Fruit fly (Drosophila melanogaster) whole organism, embryonic: Measurements from ENCODE around the gene NimC1.

Source experiments
- CG10543 ChIP-seq: fragments of 200-800 bp; sonication (Bioruptor generic); optimal IDR thresholded peaks from 3 replicates; lab custom pipeline; 2017; ENCODE audit warnings: missing biosample characterization, mild to moderate bottlenecking, missing genetic modification characterization, moderate library complexity
- CG11093 ChIP-seq: fragments of 200-800 bp; sonication (Bioruptor generic); IDR thresholded peaks from 3 replicates; pipeline ENCODE4 v1.3.6; 2022; ENCODE audit warnings: missing biosample characterization, missing genetic modification characterization
- CG11695 ChIP-seq: fragments of 200-800 bp; sonication (Bioruptor generic); IDR thresholded peaks from 3 replicates; pipeline ENCODE4 v1.3.6; 2022; ENCODE audit warnings: missing biosample characterization, missing genetic modification characterization
- CG12391 ChIP-seq: fragments of 200-800 bp; sonication (Bioruptor generic); optimal IDR thresholded peaks from 3 replicates; lab custom pipeline; 2018; ENCODE audit warnings: missing biosample characterization, mild to moderate bottlenecking, missing genetic modification characterization, moderate library complexity
- CG13123 ChIP-seq: fragments of 200-800 bp; sonication (Bioruptor generic); optimal IDR thresholded peaks from 2 replicates; lab custom pipeline; 2016; ENCODE audit warnings: missing biosample characterization, missing genetic modification characterization
- CG14050 ChIP-seq: fragments of 200-800 bp; sonication (Bioruptor generic); IDR thresholded peaks from 3 replicates; pipeline ENCODE4 v1.3.6; 2022; ENCODE audit warnings: missing biosample characterization, missing genetic modification characterization
- CG14710 ChIP-seq: fragments of 200-800 bp; sonication (Bioruptor generic); optimal IDR thresholded peaks from 3 replicates; lab custom pipeline; 2019; ENCODE audit warnings: missing biosample characterization, mild to moderate bottlenecking, missing genetic modification characterization, moderate library complexity
- CG15514 ChIP-seq: fragments of 200-800 bp; sonication (Bioruptor generic); optimal IDR thresholded peaks from 3 replicates; lab custom pipeline; 2017; ENCODE audit warnings: missing biosample characterization, missing genetic modification characterization, mild to moderate bottlenecking, moderate library complexity, missing genetic modification reagents
- CG1603 ChIP-seq: fragments of 200-800 bp; sonication (Bioruptor generic); optimal IDR thresholded peaks from 2 replicates; lab custom pipeline; 2019; ENCODE audit warnings: missing biosample characterization, mild to moderate bottlenecking, missing genetic modification characterization, moderate library complexity
- CG1647 ChIP-seq: fragments of 200-800 bp; sonication (Bioruptor generic); optimal IDR thresholded peaks from 3 replicates; lab custom pipeline; 2016; ENCODE audit warnings: missing biosample characterization, missing genetic modification characterization
- CG16815 ChIP-seq: fragments of 200-800 bp; sonication (Bioruptor generic); optimal IDR thresholded peaks from 3 replicates; lab custom pipeline; 2017; ENCODE audit warnings: missing biosample characterization, mild to moderate bottlenecking, missing genetic modification characterization
- CG17186 ChIP-seq: fragments of 200-800 bp; sonication (Bioruptor generic); optimal IDR thresholded peaks from 3 replicates; lab custom pipeline; 2017; ENCODE audit warnings: missing biosample characterization, missing genetic modification reagents, missing genetic modification characterization
- CG18262 ChIP-seq: fragments of 200-800 bp; optimal IDR thresholded peaks from 3 replicates; lab custom pipeline; 2019; ENCODE audit warnings: missing biosample characterization, mild to moderate bottlenecking, missing genetic modification characterization, moderate library complexity
- CG3065 ChIP-seq: fragments of 200-800 bp; sonication (Bioruptor generic); optimal IDR thresholded peaks from 2 replicates; lab custom pipeline; 2016; ENCODE audit warnings: missing biosample characterization, missing genetic modification characterization
- CG43689 ChIP-seq: fragments of 200-800 bp; sonication (Bioruptor generic); IDR thresholded peaks from 2 replicates; pipeline ENCODE4 v1.3.6; 2022; ENCODE audit warnings: missing biosample characterization, missing genetic modification characterization
- CG6272 ChIP-seq: fragments of 200-800 bp; sonication (Bioruptor generic); IDR thresholded peaks from 2 replicates; pipeline ENCODE4 v1.3.6; 2022; ENCODE audit warnings: missing biosample characterization, missing genetic modification characterization
- Camta ChIP-seq: fragments of 200-800 bp; sonication (Bioruptor generic); optimal IDR thresholded peaks from 2 replicates; lab custom pipeline; 2016; ENCODE audit warnings: missing biosample characterization, missing genetic modification characterization
- D ChIP-seq, 2 experiments: fragments of 200-800 bp in 1 of 2; fragments of >200 bp in 1 of 2; sonication (Bioruptor generic) in 1 of 2; optimal IDR thresholded peaks; 2 replicates in 1 of 2; 3 replicates in 1 of 2; lab custom pipeline; 2017; ENCODE audit warnings: mild to moderate bottlenecking in 1 of 2, missing biosample characterization in 1 of 2, missing genetic modification characterization in 1 of 2, missing genetic modification reagents in 1 of 2
- Dek ChIP-seq: fragments of 200-800 bp; sonication (Bioruptor generic); optimal IDR thresholded peaks from 3 replicates; lab custom pipeline; 2019; ENCODE audit warnings: missing biosample characterization, mild to moderate bottlenecking, missing genetic modification characterization, moderate library complexity
- Dfd ChIP-seq, 2 experiments: fragments of >200 bp; optimal IDR thresholded peaks; 2 replicates each; lab custom pipeline; 2017; ENCODE audit warnings: missing biosample characterization in 2 of 2, missing genetic modification characterization in 2 of 2
- Dip3 ChIP-seq: fragments of 200-800 bp; sonication (Bioruptor generic); optimal IDR thresholded peaks from 3 replicates; lab custom pipeline; 2016; ENCODE audit warnings: missing biosample characterization, missing genetic modification characterization
- H15 ChIP-seq: fragments of 200-800 bp; sonication (Bioruptor generic); IDR thresholded peaks from 3 replicates; pipeline ENCODE4 v1.3.6; 2022; ENCODE audit warnings: missing biosample characterization, missing genetic modification characterization
- Meics ChIP-seq: fragments of 200-800 bp; sonication (Bioruptor generic); optimal IDR thresholded peaks from 2 replicates; lab custom pipeline; 2017; ENCODE audit warnings: missing biosample characterization, mild to moderate bottlenecking, missing genetic modification characterization
- Mes4 ChIP-seq: fragments of 200-800 bp; sonication (Bioruptor generic); optimal IDR thresholded peaks from 2 replicates; lab custom pipeline; 2016; ENCODE audit warnings: missing biosample characterization, missing genetic modification characterization
- Myb ChIP-seq: fragments of 200-800 bp; sonication (Bioruptor generic); optimal IDR thresholded peaks from 2 replicates; lab custom pipeline; 2016; ENCODE audit warnings: missing biosample characterization, missing genetic modification characterization
- Taf1 ChIP-seq: fragments of 200-800 bp; sonication (Bioruptor generic); IDR thresholded peaks from 2 replicates; pipeline ENCODE4 v1.3.6; 2022; ENCODE audit warnings: missing biosample characterization, missing genetic modification characterization
- YL-1 ChIP-seq: fragments of 200-800 bp; sonication (Bioruptor generic); optimal IDR thresholded peaks from 3 replicates; lab custom pipeline; 2017; ENCODE audit warnings: missing biosample characterization, mild to moderate bottlenecking, missing genetic modification characterization
- abd-A ChIP-seq: fragments of 200-800 bp; sonication (Bioruptor generic); optimal IDR thresholded peaks from 3 replicates; lab custom pipeline; 2019; ENCODE audit warnings: missing biosample characterization, mild to moderate bottlenecking, missing genetic modification characterization, moderate library complexity
- dan ChIP-seq: fragments of 200-800 bp; sonication (Bioruptor generic); IDR thresholded peaks from 2 replicates; pipeline ENCODE4 v1.3.6; 2022; ENCODE audit warnings: missing biosample characterization, missing genetic modification characterization
- dati ChIP-seq: fragments of 200-800 bp; sonication (Bioruptor generic); IDR thresholded peaks from 2 replicates; pipeline ENCODE4 v1.3.6; 2022; ENCODE audit warnings: missing biosample characterization, missing genetic modification characterization
- dmrt99B ChIP-seq: fragments of 200-800 bp; sonication (Bioruptor generic); optimal IDR thresholded peaks from 2 replicates; lab custom pipeline; 2018; ENCODE audit warnings: missing biosample characterization, mild to moderate bottlenecking, missing genetic modification characterization, moderate library complexity
- dpn ChIP-seq, 2 experiments: fragments of 200-800 bp; sonication (Bioruptor generic); optimal IDR thresholded peaks; 3 replicates each; lab custom pipeline; 2016; ENCODE audit warnings: missing biosample characterization in 2 of 2, missing genetic modification characterization in 2 of 2
- hbn ChIP-seq: fragments of 200-800 bp; sonication (Bioruptor generic); IDR thresholded peaks from 2 replicates; pipeline ENCODE4 v1.3.6; 2022; ENCODE audit warnings: missing biosample characterization, missing genetic modification characterization; ENCODE audit not compliant: partially characterized antibody
- her ChIP-seq: fragments of 200-800 bp; sonication (Bioruptor generic); optimal IDR thresholded peaks from 2 replicates; lab custom pipeline; 2016; ENCODE audit warnings: missing biosample characterization, missing genetic modification characterization
- knrl ChIP-seq: fragments of 200-800 bp; sonication (Bioruptor generic); IDR thresholded peaks from 3 replicates; pipeline ENCODE4 v1.3.6; 2022; ENCODE audit warnings: missing biosample characterization, missing genetic modification characterization; ENCODE audit not compliant: partially characterized antibody
- lbe ChIP-seq: fragments of 200-800 bp; sonication (Bioruptor generic); optimal IDR thresholded peaks from 2 replicates; lab custom pipeline; 2016; ENCODE audit warnings: missing biosample characterization, mild to moderate bottlenecking, missing genetic modification characterization
- lmd ChIP-seq: fragments of 200-800 bp; sonication (Bioruptor generic); IDR thresholded peaks from 2 replicates; pipeline ENCODE4 v1.3.6; 2022; ENCODE audit warnings: missing biosample characterization, missing genetic modification characterization
- lov ChIP-seq, 2 experiments: fragments of 200-800 bp in 1 of 2; fragments of >200 bp in 1 of 2; sonication (Bioruptor generic) in 1 of 2; IDR thresholded peaks in 1 of 2; optimal IDR thresholded peaks in 1 of 2; 2 replicates in 1 of 2; 3 replicates in 1 of 2; pipeline versions ENCODE4 v1.3.6 to Lab custom; 2017 to 2022; ENCODE audit warnings: missing biosample characterization in 1 of 2, missing genetic modification characterization in 1 of 2
- mam ChIP-seq: fragments of 200-800 bp; sonication (Bioruptor generic); optimal IDR thresholded peaks from 3 replicates; lab custom pipeline; 2016; ENCODE audit warnings: missing biosample characterization, missing genetic modification characterization
- phol ChIP-seq: fragments of 200-800 bp; sonication (Bioruptor generic); optimal IDR thresholded peaks from 3 replicates; lab custom pipeline; 2018; ENCODE audit warnings: missing biosample characterization, mild to moderate bottlenecking, missing genetic modification characterization, moderate library complexity
- ranshi ChIP-seq: fragments of 200-800 bp; sonication (Bioruptor generic); IDR thresholded peaks from 2 replicates; pipeline ENCODE4 v1.3.6; 2022; ENCODE audit warnings: missing biosample characterization, missing genetic modification characterization
- slp2 ChIP-seq: fragments of 200-800 bp; sonication (Bioruptor generic); optimal IDR thresholded peaks from 2 replicates; lab custom pipeline; 2016; ENCODE audit warnings: missing biosample characterization, missing genetic modification characterization
- sqz ChIP-seq: fragments of 200-800 bp; sonication (Bioruptor generic); optimal IDR thresholded peaks from 3 replicates; lab custom pipeline; 2018; ENCODE audit warnings: missing biosample characterization, mild to moderate bottlenecking, missing genetic modification characterization
- twi ChIP-seq: fragments of 200-800 bp; optimal IDR thresholded peaks from 2 replicates; lab custom pipeline; 2019; ENCODE audit warnings: missing biosample characterization, mild to moderate bottlenecking, missing genetic modification characterization, moderate library complexity
- wor ChIP-seq: fragments of 200-800 bp; sonication (Bioruptor generic); IDR thresholded peaks from 2 replicates; pipeline ENCODE4 v1.3.6; 2022; ENCODE audit warnings: missing biosample characterization, missing genetic modification characterization
- yki ChIP-seq: fragments of >200 bp; optimal IDR thresholded peaks from 3 replicates; lab custom pipeline; 2018
- zf30C ChIP-seq: fragments of 200-800 bp; sonication (Bioruptor generic); optimal IDR thresholded peaks from 3 replicates; lab custom pipeline; 2018; ENCODE audit warnings: missing biosample characterization, mild to moderate bottlenecking, missing genetic modification characterization
- zfh2 ChIP-seq: fragments of 200-800 bp; sonication (Bioruptor generic); optimal IDR thresholded peaks from 2 replicates; lab custom pipeline; 2016; ENCODE audit warnings: missing biosample characterization, missing genetic modification characterization

NimC1 gene

DNA sequence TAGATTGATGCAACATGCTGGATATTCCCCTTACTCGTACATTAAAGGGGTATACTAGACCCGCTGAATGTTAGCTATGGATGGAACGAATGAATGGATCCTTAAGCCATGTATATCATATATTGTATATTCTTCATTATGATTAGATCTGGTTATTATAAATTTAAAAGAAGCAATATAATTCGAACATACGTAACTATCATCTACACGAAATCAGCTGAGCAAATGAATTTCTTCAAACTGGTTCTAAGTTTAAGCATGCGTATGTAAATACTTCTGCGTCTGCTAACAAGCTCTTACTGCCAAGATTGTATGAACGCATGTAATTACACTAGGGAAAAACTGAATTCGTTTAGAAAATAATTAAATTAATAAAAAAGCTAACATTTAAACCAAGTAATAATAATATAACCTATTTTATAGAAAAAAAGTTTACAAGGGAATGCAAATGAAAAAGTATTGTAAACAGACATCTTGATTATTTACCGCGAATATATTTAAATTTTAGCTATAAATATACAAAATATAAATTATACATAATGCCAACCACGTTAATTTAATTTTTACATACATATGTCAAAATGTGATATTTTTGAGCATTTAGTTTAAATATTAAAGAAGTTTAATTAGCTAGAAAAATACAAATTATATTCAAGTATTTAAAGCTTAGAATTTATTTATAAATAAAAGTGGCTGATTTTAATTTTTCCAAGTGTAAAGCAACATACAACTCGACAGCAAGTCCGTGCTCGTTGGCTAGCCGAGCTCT lies 44.5 kb upstream of the NimC1 start (continued):
- TF ChIP-seq lmd (GFP tag; lab: Robert Waterston, UW) (peak; percentile 47; the same call in 1 of the 2 replicates), CG43689 (GFP tag; lab: Robert Waterston, UW) (0 out of 2 replicates have a peak, but pooled peaks have one; percentile 24), knrl (no peak), CG1603 (tag; lab: Kevin White, UChicago) (peak; percentile 90), Taf1 (GFP tag; lab: Robert Waterston, UW) (peak; percentile 34; the same call in 1 of the 2 replicates), Mes4 (peak; percentile 29), CG16815 (GFP tag; lab: Kevin White, UChicago) (peak; percentile 49), Dip3 (GFP tag; lab: Kevin White, UChicago) (no peak), abd-A (tag; lab: Kevin White, UChicago) (no peak), CG10543 (no peak), YL-1 (no peak), zf30C (GFP tag; lab: Kevin White, UChicago) (peak; percentile 58), dpn (GFP tag; optimal IDR thresholded peaks at IDR 0.05; lab: Kevin White, UChicago) (peak; percentile 48 to 57), her (no peak), dan (no peak), sqz (no peak), CG3065 (GFP tag; lab: Kevin White, UChicago) (no peak), CG11093 (GFP tag; lab: Robert Waterston, UW) (no peak; the same call in 2 of the 3 replicates), lbe (GFP tag; lab: Kevin White, UChicago) (no peak), Camta (GFP tag; lab: Kevin White, UChicago) (no peak), CG14710 (tag; lab: Kevin White, UChicago) (peak; percentile 83), CG6272 (GFP tag; lab: Robert Waterston, UW) (no peak; the same call in 1 of the 2 replicates), CG14050 (GFP tag; lab: Robert Waterston, UW) (no peak), CG17186 (GFP tag; lab: Kevin White, UChicago) (no peak), slp2 (GFP tag; lab: Kevin White, UChicago) (peak; percentile 35), yki (lab: Kevin White, UChicago) (no peak), ranshi (peak; percentile 61), twi (tag; lab: Kevin White, UChicago) (peak; percentile 21), D (optimal IDR thresholded peaks at IDR 0.05; lab: Kevin White, UChicago) (no peak), D (GFP tag; optimal IDR thresholded peaks at IDR 0.05; lab: Kevin White, UChicago) (peak; percentile 24), CG12391 (tag; lab: Kevin White, UChicago) (peak; percentile 75), zfh2 (GFP tag; lab: Kevin White, UChicago) (no peak), hbn (GFP tag; lab: Robert Waterston, UW) (no peak), CG13123 (GFP tag; lab: Kevin White, UChicago) (peak; percentile 6), Meics (GFP tag; lab: Kevin White, UChicago) (peak; percentile 78), Dek (tag; lab: Kevin White, UChicago) (peak; percentile 8), Dfd (GFP tag; optimal IDR thresholded peaks at IDR 0.05; lab: Kevin White, UChicago) (peak in 1 of 2 experiments; percentile 31), Myb (no peak), CG1647 (peak; percentile 44), dmrt99B (peak; percentile 72), wor (GFP tag; lab: Robert Waterston, UW) (peak; percentile 33; the same call in 1 of the 2 replicates), dati (GFP tag; lab: Robert Waterston, UW) (0 out of 2 replicates have a peak, but pooled peaks have one; percentile 42), mam (GFP tag; lab: Kevin White, UChicago) (peak; percentile 59), CG18262 (peak; percentile 93), CG11695 (GFP tag; lab: Robert Waterston, UW) (peak; percentile 58; the same call in 2 of the 3 replicates), H15 (peak; percentile 15; the same call in 1 of the 3 replicates), CG15514 (peak; percentile 19), phol (peak; percentile 79), lov (optimal IDR thresholded peaks at IDR 0.05; lab: Kevin White, UChicago) (no peak), lov (GFP tag; IDR thresholded peaks at IDR 0.05; lab: Robert Waterston, UW) (no peak)
